Fruit fly (Drosophila melanogaster): ENCODE measurements around the gene CG10428.

The CG10428 gene

dm6 chr2L:18947515-18947998 is 1.1 kb upstream of the CG10428 start (continued):
- TF ChIP-seq crol (GFP tag; IDR thresholded peaks at IDR 0.05) (0 out of 2 replicates have a peak, but pooled peaks have one; percentile 47), CG11093 (GFP tag; IDR thresholded peaks at IDR 0.05) (no peak), tll (GFP tag; optimal IDR thresholded peaks at IDR 0.05) (peak in 1 of 2 experiments; percentile 22), Atf-2 (GFP tag; optimal IDR thresholded peaks at IDR 0.05) (no peak), CG10321 (GFP tag; IDR thresholded peaks at IDR 0.05) (peak; percentile 94), CG11504 (tag; optimal IDR thresholded peaks at IDR 0.05) (peak; percentile 99), sc (optimal IDR thresholded peaks at IDR 0.05) (no peak), sc (GFP tag; optimal IDR thresholded peaks at IDR 0.05) (no peak), pb (GFP tag; optimal IDR thresholded peaks at IDR 0.05) (no peak), CG16813 (GFP tag; IDR thresholded peaks at IDR 0.05; ENCODE audit: partially characterized antibody) (peak; percentile 38; the same call in 1 of the 3 replicates), CG4820 (GFP tag; optimal IDR thresholded peaks at IDR 0.05) (no peak), Optix (GFP tag; IDR thresholded peaks at IDR 0.05) (no peak), D (optimal IDR thresholded peaks at IDR 0.05) (peak; percentile 93), D (GFP tag; optimal IDR thresholded peaks at IDR 0.05) (no peak), slou (GFP tag; optimal IDR thresholded peaks at IDR 0.05) (no peak), CG3065 (GFP tag; optimal IDR thresholded peaks at IDR 0.05) (no peak), tx (GFP tag; optimal IDR thresholded peaks at IDR 0.05) (no peak), Lhr (GFP tag; optimal IDR thresholded peaks at IDR 0.05) (peak; percentile 65), hkb (optimal IDR thresholded peaks at IDR 0.05) (no peak), hkb (GFP tag; IDR thresholded peaks at IDR 0.05) (no peak), knrl (GFP tag; IDR thresholded peaks at IDR 0.05; ENCODE audit: partially characterized antibody) (peak; percentile 5; the same call in 1 of the 3 replicates), inv (GFP tag; IDR thresholded peaks at IDR 0.05; ENCODE audit: partially characterized antibody) (peak; percentile 34; the same call in 1 of the 2 replicates), Dref (GFP tag; IDR thresholded peaks at IDR 0.05) (0 out of 2 replicates have a peak, but pooled peaks have one; percentile 23), CG8281 (tag; optimal IDR thresholded peaks at IDR 0.05) (no peak), nerfin-1 (tag; optimal IDR thresholded peaks at IDR 0.05) (peak; percentile 78), Blimp-1 (GFP tag; optimal IDR thresholded peaks at IDR 0.05) (no peak), CG12769 (tag; optimal IDR thresholded peaks at IDR 0.05) (peak; percentile 39), CG2199 (GFP tag; IDR thresholded peaks at IDR 0.05) (peak; percentile 84; the same call in 1 of the 3 replicates), CG30020 (tag; optimal IDR thresholded peaks at IDR 0.05) (no peak), fd102C (GFP tag; optimal IDR thresholded peaks at IDR 0.05) (no peak), mam (GFP tag; optimal IDR thresholded peaks at IDR 0.05) (no peak), pfk (GFP tag; optimal IDR thresholded peaks at IDR 0.05) (peak; percentile 95), gcm (GFP tag; optimal IDR thresholded peaks at IDR 0.05) (no peak), ash1 (GFP tag; optimal IDR thresholded peaks at IDR 0.05) (no peak), Med (GFP tag) (peak; percentile 37), ham (GFP tag; IDR thresholded peaks at IDR 0.05) (no peak), CG16815 (GFP tag; optimal IDR thresholded peaks at IDR 0.05) (no peak), HLH4C (GFP tag; IDR thresholded peaks at IDR 0.05; ENCODE audit: partially characterized antibody) (0 out of 3 replicates have a peak, but pooled peaks have one; percentile 46), ato (GFP tag; IDR thresholded peaks at IDR 0.05; ENCODE audit: partially characterized antibody) (0 out of 2 replicates have a peak, but pooled peaks have one; percentile 26), kni (GFP tag; optimal IDR thresholded peaks at IDR 0.05) (peak; percentile 100), slp2 (GFP tag; optimal IDR thresholded peaks at IDR 0.05) (no peak), abd-A (tag; optimal IDR thresholded peaks at IDR 0.05) (peak; percentile 97), da (GFP tag; optimal IDR thresholded peaks at IDR 0.05) (no peak), insv (GFP tag; optimal IDR thresholded peaks at IDR 0.05) (peak in 1 of 2 experiments; percentile 64), Ets65A (GFP tag) (no peak), Doc3 (GFP tag; IDR thresholded peaks at IDR 0.05; ENCODE audit: partially characterized antibody) (peak; percentile 47; the same call in 1 of the 3 replicates), NFAT (GFP tag; IDR thresholded peaks at IDR 0.05) (peak; percentile 21; the same call in 1 of the 2 replicates), stwl (tag; optimal IDR thresholded peaks at IDR 0.05) (peak; percentile 3), H2.0 (GFP tag; IDR thresholded peaks at IDR 0.05) (no peak), CG4328 (GFP tag; optimal IDR thresholded peaks at IDR 0.05) (no peak)
